Fruit fly (Drosophila melanogaster) whole organism, adult: ENCODE data around the gene CG9030.

Experiments used
- CG11617 ChIP-seq: fragments of 200-800 bp; sonication (Bioruptor generic); optimal IDR thresholded peaks from 2 replicates; lab custom pipeline; 2017; ENCODE audit warnings: mild to moderate bottlenecking, missing biosample characterization, missing genetic modification reagents, missing genetic modification characterization
- CG12768 ChIP-seq: fragments of 200-800 bp; sonication (Bioruptor generic); optimal IDR thresholded peaks from 2 replicates; lab custom pipeline; 2017; ENCODE audit warnings: missing biosample characterization, missing genetic modification characterization, mild to moderate bottlenecking, moderate library complexity, missing genetic modification reagents
- CG14711 ChIP-seq: fragments of 200-800 bp; sonication (Bioruptor generic); optimal IDR thresholded peaks from 2 replicates; lab custom pipeline; 2018; ENCODE audit warnings: missing biosample characterization, mild to moderate bottlenecking, missing genetic modification characterization, moderate library complexity
- CG1620 ChIP-seq: fragments of 200-800 bp; sonication (Bioruptor generic); optimal IDR thresholded peaks from 2 replicates; lab custom pipeline; 2016; ENCODE audit warnings: missing biosample characterization, missing genetic modification characterization
- CG33017 ChIP-seq: fragments of 200-800 bp; sonication (Bioruptor generic); optimal IDR thresholded peaks from 2 replicates; lab custom pipeline; 2018; ENCODE audit warnings: missing biosample characterization, mild to moderate bottlenecking, missing genetic modification characterization, moderate library complexity
- CG5204 ChIP-seq: fragments of 200-800 bp; sonication (Bioruptor generic); optimal IDR thresholded peaks from 2 replicates; lab custom pipeline; 2016; ENCODE audit warnings: missing biosample characterization, missing genetic modification characterization
- CG7045 ChIP-seq: fragments of 200-800 bp; sonication (Bioruptor generic); optimal IDR thresholded peaks from 2 replicates; lab custom pipeline; 2017; ENCODE audit warnings: missing biosample characterization, mild to moderate bottlenecking, missing genetic modification characterization
- CG7101 ChIP-seq: fragments of 200-800 bp; sonication (Bioruptor generic); optimal IDR thresholded peaks from 2 replicates; lab custom pipeline; 2018; ENCODE audit warnings: missing biosample characterization, mild to moderate bottlenecking, missing genetic modification characterization, moderate library complexity
- Clk ChIP-seq: fragments of 200-800 bp; sonication (Bioruptor generic); optimal IDR thresholded peaks from 2 replicates; lab custom pipeline; 2017; ENCODE audit warnings: missing biosample characterization, missing genetic modification characterization
- Crg-1 ChIP-seq: fragments of 200-800 bp; sonication (Bioruptor generic); optimal IDR thresholded peaks from 2 replicates; lab custom pipeline; 2016; ENCODE audit warnings: missing biosample characterization, missing genetic modification characterization
- Hr96 ChIP-seq: fragments of 200-800 bp; sonication (Bioruptor generic); optimal IDR thresholded peaks from 2 replicates; lab custom pipeline; 2016; ENCODE audit warnings: missing biosample characterization, missing genetic modification characterization
- Mnt ChIP-seq: fragments of 200-800 bp; sonication (Bioruptor generic); optimal IDR thresholded peaks from 2 replicates; lab custom pipeline; 2016; ENCODE audit warnings: missing biosample characterization, mild to moderate bottlenecking, missing genetic modification characterization
- bab1 ChIP-seq: fragments of 200-800 bp; sonication (Bioruptor generic); optimal IDR thresholded peaks from 3 replicates; lab custom pipeline; 2019; ENCODE audit warnings: missing biosample characterization, mild to moderate bottlenecking, missing genetic modification characterization, moderate library complexity
- cic ChIP-seq: fragments of 200-800 bp; sonication (Bioruptor generic); optimal IDR thresholded peaks from 2 replicates; lab custom pipeline; 2017; ENCODE audit warnings: missing biosample characterization, mild to moderate bottlenecking, missing genetic modification characterization, moderate library complexity
- cnc ChIP-seq, 2 experiments: fragments of >200 bp; optimal IDR thresholded peaks; 2 replicates each; lab custom pipeline; 2017
- kay ChIP-seq: fragments of 200-800 bp; sonication (Bioruptor generic); peaks from one replicate; lab custom pipeline; 2016; ENCODE audit warnings: missing biosample characterization, missing genetic modification characterization, borderline replicate concordance
- ovo ChIP-seq: fragments of 200-800 bp; sonication (Bioruptor generic); optimal IDR thresholded peaks from 2 replicates; lab custom pipeline; 2016; ENCODE audit warnings: missing biosample characterization, missing genetic modification characterization
- pad ChIP-seq: fragments of 200-800 bp; sonication (Bioruptor generic); optimal IDR thresholded peaks from 3 replicates; lab custom pipeline; 2017; ENCODE audit warnings: missing biosample characterization, missing genetic modification characterization, mild to moderate bottlenecking, moderate library complexity, missing genetic modification reagents
- tj ChIP-seq: fragments of 200-800 bp; sonication (Bioruptor generic); optimal IDR thresholded peaks from 3 replicates; lab custom pipeline; 2017; ENCODE audit warnings: missing biosample characterization, mild to moderate bottlenecking, missing genetic modification characterization, moderate library complexity
- toe ChIP-seq: fragments of 200-800 bp; sonication (Bioruptor generic); optimal IDR thresholded peaks from 2 replicates; lab custom pipeline; 2016; ENCODE audit warnings: missing biosample characterization, missing genetic modification characterization

Gene CG9030

dm6 chrX:14951346-14951862 lies 3.5 kb downstream of the CG9030 start:
- TF ChIP-seq CG11617 (GFP tag; lab: Kevin White, UChicago) (no peak), bab1 (no peak), tj (GFP tag; lab: Kevin White, UChicago) (no peak), CG12768 (GFP tag; lab: Kevin White, UChicago) (no peak), ovo (GFP tag; lab: Kevin White, UChicago) (peak; percentile 1), CG7045 (GFP tag; lab: Kevin White, UChicago) (no peak), pad (GFP tag; lab: Kevin White, UChicago) (peak; percentile 98), Hr96 (no peak), CG14711 (tag; lab: Kevin White, UChicago) (no peak), Mnt (GFP tag; lab: Kevin White, UChicago) (no peak), Clk (no peak)

- TF ChIP-seq ovo (GFP tag; lab: Kevin White, UChicago) (peak; percentile 93), kay (GFP tag; lab: Kevin White, UChicago) (peak; percentile 93), Crg-1 (GFP tag; lab: Kevin White, UChicago) (peak; percentile 96), CG33017 (tag; lab: Kevin White, UChicago) (peak; percentile 92), CG14711 (tag; lab: Kevin White, UChicago) (peak; percentile 93), cnc (optimal IDR thresholded peaks at IDR 0.05; lab: Kevin White, UChicago) (no peak), CG5204 (GFP tag; lab: Kevin White, UChicago) (peak; percentile 90), CG1620 (GFP tag; lab: Kevin White, UChicago) (peak; percentile 98), bab1 (peak; percentile 99), cic (GFP tag; lab: Kevin White, UChicago) (no peak), pad (GFP tag; lab: Kevin White, UChicago) (no peak), toe (GFP tag; lab: Kevin White, UChicago) (peak; percentile 79), CG11617 (GFP tag; lab: Kevin White, UChicago) (peak; percentile 99), CG7101 (tag; lab: Kevin White, UChicago) (peak; percentile 97), CG12768 (GFP tag; lab: Kevin White, UChicago) (peak; percentile 90), CG7045 (GFP tag; lab: Kevin White, UChicago) (peak; percentile 88), Hr96 (peak; percentile 91), tj (GFP tag; lab: Kevin White, UChicago) (peak; percentile 92), Mnt (GFP tag; lab: Kevin White, UChicago) (peak; percentile 85), Clk (peak; percentile 61)
These were observed 4.3 kb downstream of the CG9030 start for dm6 chrX:14950273-14951272.

DNA sequence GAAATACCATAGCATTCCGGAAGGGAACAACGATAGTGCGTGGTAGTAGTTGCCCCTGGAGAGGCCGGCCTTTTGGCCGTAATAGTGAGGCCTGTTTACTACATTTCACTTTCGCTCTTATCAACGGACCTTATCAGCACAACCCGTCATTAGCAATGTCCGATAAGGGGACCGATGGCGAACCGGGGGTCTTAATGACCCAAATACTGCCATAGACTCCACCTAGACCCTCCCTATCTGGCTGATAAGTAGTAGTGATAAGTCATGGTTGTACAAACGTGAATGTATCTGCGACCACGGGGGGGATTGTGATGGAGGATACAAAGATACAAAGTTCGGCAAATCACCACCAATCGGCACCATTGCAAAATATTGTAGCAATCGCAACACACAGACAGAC lies 5.7 kb downstream of the CG9030 start:
- no peak for TF ChIP-seq bab1
- TF ChIP-seq Hr96, result peak; percentile 11
- TF ChIP-seq Mnt (GFP tag; lab: Kevin White, UChicago), result peak; percentile 12
- TF ChIP-seq cnc (optimal IDR thresholded peaks at IDR 0.05; lab: Kevin White, UChicago), result no peak

DNA sequence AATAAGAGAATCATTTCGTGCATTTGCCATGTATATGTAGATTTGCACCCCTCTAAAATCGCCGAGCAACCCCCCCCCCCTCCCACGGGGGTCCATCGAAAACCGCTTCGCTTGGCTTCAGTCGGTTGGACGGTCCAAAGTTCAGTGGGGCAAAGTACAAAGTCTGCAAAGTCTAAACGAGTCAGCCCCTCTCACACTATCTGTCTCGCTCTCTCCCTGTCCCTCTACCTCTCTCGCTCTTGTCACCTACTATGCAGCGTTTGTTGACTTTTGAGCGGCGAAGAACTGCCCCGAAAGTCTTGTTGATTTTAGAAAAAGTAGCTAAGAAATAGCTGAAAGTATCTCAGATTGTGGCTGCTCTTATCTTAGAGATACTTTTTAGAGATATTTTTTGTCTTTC lies 7.5 kb downstream of the CG9030 start:
- TF ChIP-seq Clk (peak; percentile 73), CG1620 (GFP tag; lab: Kevin White, UChicago) (peak; percentile 40), CG5204 (GFP tag; lab: Kevin White, UChicago) (peak; percentile 59), cic (GFP tag; lab: Kevin White, UChicago) (peak; percentile 41), toe (GFP tag; lab: Kevin White, UChicago) (peak; percentile 71), bab1 (peak; percentile 8), pad (GFP tag; lab: Kevin White, UChicago) (peak; percentile 52), tj (GFP tag; lab: Kevin White, UChicago) (peak; percentile 95), cnc (optimal IDR thresholded peaks at IDR 0.05; lab: Kevin White, UChicago) (no peak), Crg-1 (GFP tag; lab: Kevin White, UChicago) (peak; percentile 58), CG14711 (tag; lab: Kevin White, UChicago) (peak; percentile 64), CG7045 (GFP tag; lab: Kevin White, UChicago) (peak; percentile 79), ovo (GFP tag; lab: Kevin White, UChicago) (peak; percentile 73), Mnt (GFP tag; lab: Kevin White, UChicago) (peak; percentile 53), kay (GFP tag; lab: Kevin White, UChicago) (peak; percentile 83), Hr96 (peak; percentile 90), CG33017 (tag; lab: Kevin White, UChicago) (peak; percentile 72), CG7101 (tag; lab: Kevin White, UChicago) (peak; percentile 67), CG11617 (GFP tag; lab: Kevin White, UChicago) (peak; percentile 85), CG12768 (GFP tag; lab: Kevin White, UChicago) (peak; percentile 99)

DNA sequence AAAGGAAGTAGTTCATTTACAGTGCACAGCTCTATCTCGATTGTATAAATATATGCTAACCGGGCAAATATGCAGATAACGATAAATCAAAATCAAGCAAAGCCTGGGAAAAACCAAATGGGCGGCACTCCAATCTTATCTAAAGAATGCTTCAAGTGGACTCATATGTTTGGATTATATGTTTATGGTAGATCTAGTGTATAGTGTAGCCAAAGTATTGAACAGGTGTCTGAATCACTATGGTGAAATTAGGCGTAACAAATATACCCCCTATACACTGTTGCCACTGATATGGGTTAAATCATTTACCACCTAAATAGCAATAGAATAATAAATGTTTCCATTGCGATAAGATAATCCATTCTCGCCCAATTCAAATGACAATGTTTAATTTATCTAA lies 8.4 kb downstream of the CG9030 start:
- TF ChIP-seq bab1 (no peak), pad (GFP tag; lab: Kevin White, UChicago) (no peak), CG5204 (GFP tag; lab: Kevin White, UChicago) (no peak), tj (GFP tag; lab: Kevin White, UChicago) (no peak), Hr96 (no peak), CG14711 (tag; lab: Kevin White, UChicago) (no peak), CG33017 (tag; lab: Kevin White, UChicago) (no peak), CG11617 (GFP tag; lab: Kevin White, UChicago) (no peak), Mnt (GFP tag; lab: Kevin White, UChicago) (no peak), cnc (optimal IDR thresholded peaks at IDR 0.05; lab: Kevin White, UChicago) (no peak), CG7101 (tag; lab: Kevin White, UChicago) (no peak), cic (GFP tag; lab: Kevin White, UChicago) (no peak), CG12768 (GFP tag; lab: Kevin White, UChicago) (no peak), Clk (no peak), CG1620 (GFP tag; lab: Kevin White, UChicago) (no peak), CG7045 (GFP tag; lab: Kevin White, UChicago) (no peak), Crg-1 (GFP tag; lab: Kevin White, UChicago) (no peak), toe (GFP tag; lab: Kevin White, UChicago) (no peak), ovo (GFP tag; lab: Kevin White, UChicago) (no peak)
